Fruit fly (Drosophila melanogaster) whole organism, pupa: ENCODE results near the gene TfIIB.

Experiments used
- CG14655 ChIP-seq: fragments of 200-800 bp; sonication (Bioruptor generic); optimal IDR thresholded peaks from 3 replicates; lab custom pipeline; 2017; ENCODE audit warnings: mild to moderate bottlenecking, missing biosample characterization, missing genetic modification reagents, missing genetic modification characterization
- CG17806 ChIP-seq: fragments of 200-800 bp; sonication (Bioruptor generic); optimal IDR thresholded peaks from 2 replicates; lab custom pipeline; 2018; ENCODE audit warnings: missing biosample characterization, mild to moderate bottlenecking, missing genetic modification characterization, moderate library complexity
- CG32121 ChIP-seq: fragments of 200-800 bp; sonication (Bioruptor generic); IDR thresholded peaks from 2 replicates; pipeline ENCODE4 v1.3.6; 2022; ENCODE audit warnings: missing biosample characterization, missing genetic modification characterization
- EcR ChIP-seq: fragments of 200-800 bp; sonication (Bioruptor generic); optimal IDR thresholded peaks from 3 replicates; lab custom pipeline; 2019; ENCODE audit warnings: missing biosample characterization, missing genetic modification characterization, mild to moderate bottlenecking, moderate library complexity, missing genetic modification reagents
- Pif1B ChIP-seq: fragments of 200-800 bp; sonication (Bioruptor generic); optimal IDR thresholded peaks from 3 replicates; lab custom pipeline; 2016; ENCODE audit warnings: missing biosample characterization, missing genetic modification characterization
- gl ChIP-seq: fragments of 200-800 bp; sonication (Bioruptor generic); optimal IDR thresholded peaks from 2 replicates; lab custom pipeline; 2018; ENCODE audit warnings: missing biosample characterization, mild to moderate bottlenecking, missing genetic modification characterization
- rn ChIP-seq: fragments of 200-800 bp; sonication (Bioruptor generic); IDR thresholded peaks from 2 replicates; pipeline ENCODE4 v1.3.6; 2022; ENCODE audit warnings: missing biosample characterization, missing genetic modification characterization

- TF ChIP-seq EcR = no peak
- TF ChIP-seq CG32121 (GFP tag; lab: Robert Waterston, UW) = no peak
- TF ChIP-seq Pif1B (GFP tag; lab: Kevin White, UChicago) = no peak
- no peak for TF ChIP-seq rn
- TF ChIP-seq CG14655 (GFP tag; lab: Kevin White, UChicago) = no peak
- no peak for TF ChIP-seq gl (tag; lab: Kevin White, UChicago)
- TF ChIP-seq CG17806 (tag; lab: Kevin White, UChicago) = no peak
Observed at dm6 chr2L:10405008-10405654, 26.0 kb upstream of the TfIIB start, which contains the start of the genes CG17768, LSm-4 and Ir31a.
